Comparison of ENCODE assay signal across 4 worm cellular contexts in the genomic region with DNA sequence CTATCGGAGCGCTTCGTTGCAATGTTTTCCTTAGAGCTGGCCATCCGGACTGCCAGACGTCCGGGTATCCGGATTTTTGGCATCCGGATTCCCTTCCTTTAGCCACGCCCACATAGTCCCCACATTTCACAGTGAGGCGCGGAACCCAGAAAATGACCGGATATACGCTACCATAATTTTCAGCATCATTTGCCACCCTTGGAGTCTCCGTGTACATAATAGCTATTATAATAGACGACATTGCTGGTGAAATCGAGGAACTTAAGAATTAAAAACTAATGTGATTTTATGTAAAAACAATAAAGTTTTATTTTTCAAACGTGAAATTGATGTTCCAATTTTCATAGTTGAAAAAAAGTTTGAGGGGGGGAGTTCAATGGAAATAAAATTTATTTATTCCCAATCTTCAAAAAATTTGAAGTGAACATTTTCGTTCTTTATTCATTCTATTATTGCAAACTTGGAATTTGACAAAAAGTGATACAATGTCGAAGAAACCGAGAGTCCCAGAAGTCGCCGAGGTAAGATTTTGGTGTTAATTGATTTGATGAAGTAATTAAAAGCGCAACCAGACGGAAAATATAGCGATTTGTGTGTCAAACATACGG.
TF ChIP-seq lines count a peak whose summit lies in the region.

No protein-coding gene starts in this region.

TF ChIP-seq in whole organism, L1 larva, 84 proteins besides CTCF, POLR2A, EP300 and RAD21:
- TF ChIP-seq snpc-4 (tag; optimal IDR thresholded peaks at IDR 0.05; lab: Kevin White, UChicago) (peak; percentile 46), xbp-1 (tag; optimal IDR thresholded peaks at IDR 0.05; lab: Kevin White, UChicago) (no peak), hlh-17 (GFP tag; optimal IDR thresholded peaks at IDR 0.05; lab: Kevin White, UChicago; ENCODE audit: borderline replicate concordance) (no peak), egl-27 (tag; optimal IDR thresholded peaks at IDR 0.05; lab: Kevin White, UChicago) (no peak)

TF ChIP-seq in whole organism, L2 larva, 48 proteins besides CTCF, POLR2A, EP300 and RAD21:
- TF ChIP-seq snpc-4 (tag; optimal IDR thresholded peaks at IDR 0.05; lab: Kevin White, UChicago) (peak; percentile 8), nhr-237 (tag; optimal IDR thresholded peaks at IDR 0.05; lab: Kevin White, UChicago) (no peak)

TF ChIP-seq in whole organism, L4 larva, 104 proteins besides CTCF, POLR2A, EP300 and RAD21:
- TF ChIP-seq ZK546.5 (tag; optimal IDR thresholded peaks at IDR 0.05; lab: Kevin White, UChicago), result no peak
- TF ChIP-seq gei-8 (GFP tag; optimal IDR thresholded peaks at IDR 0.05; lab: Kevin White, UChicago), result no peak
- TF ChIP-seq F49E8.2 (tag; optimal IDR thresholded peaks at IDR 0.05; lab: Kevin White, UChicago; ENCODE audit: borderline replicate concordance), result peak; percentile 79
- TF ChIP-seq snpc-4 (tag; optimal IDR thresholded peaks at IDR 0.05; lab: Kevin White, UChicago), result peak; percentile 13
- peak; percentile 4 for TF ChIP-seq unc-130 (GFP tag; optimal IDR thresholded peaks at IDR 0.05; lab: Kevin White, UChicago)
- 0 out of 2 replicates have a peak, but pooled peaks have one; percentile 33 for TF ChIP-seq mdt-29 (GFP tag; IDR thresholded peaks at IDR 0.05; lab: Robert Waterston, UW)
- TF ChIP-seq attf-4 (tag; optimal IDR thresholded peaks at IDR 0.05; lab: Kevin White, UChicago), result no peak

TF ChIP-seq in whole organism, young adult, 124 proteins besides CTCF, POLR2A, EP300 and RAD21 (continues in another document):
- TF ChIP-seq egl-18 (GFP tag; IDR thresholded peaks at IDR 0.05; lab: Robert Waterston, UW), result no peak
- no peak for TF ChIP-seq ccch-3 (GFP tag; optimal IDR thresholded peaks at IDR 0.05; lab: Kevin White, UChicago)
- no peak; the same call in 1 of the 2 replicates for TF ChIP-seq dox-1 (GFP tag; IDR thresholded peaks at IDR 0.05; lab: Robert Waterston, UW)
- no peak for TF ChIP-seq F52B5.7 (tag; optimal IDR thresholded peaks at IDR 0.05; lab: Kevin White, UChicago)
- TF ChIP-seq ztf-18 (tag; optimal IDR thresholded peaks at IDR 0.05; lab: Kevin White, UChicago), result peak; percentile 67
- peak; percentile 69 for TF ChIP-seq snpc-3.4 (tag; optimal IDR thresholded peaks at IDR 0.05; lab: Kevin White, UChicago)
- TF ChIP-seq tbp1 (GFP tag; optimal IDR thresholded peaks at IDR 0.05; lab: Kevin White, UChicago), result peak; percentile 73
- no peak for TF ChIP-seq F55B11.4 (tag; optimal IDR thresholded peaks at IDR 0.05; lab: Kevin White, UChicago; ENCODE audit: borderline replicate concordance, insufficient read depth)
- TF ChIP-seq cebp-1 (GFP tag; IDR thresholded peaks at IDR 0.05; lab: Robert Waterston, UW), result no peak
- TF ChIP-seq cebp-1 (tag; optimal IDR thresholded peaks at IDR 0.05; lab: Kevin White, UChicago), result no peak
- TF ChIP-seq unc-130 (GFP tag; optimal IDR thresholded peaks at IDR 0.05; lab: Kevin White, UChicago), result no peak
- TF ChIP-seq ceh-79 (tag; optimal IDR thresholded peaks at IDR 0.05; lab: Kevin White, UChicago), result no peak
- TF ChIP-seq F10E7.11 (tag; optimal IDR thresholded peaks at IDR 0.05; lab: Kevin White, UChicago), result no peak
- TF ChIP-seq hlh-26 (GFP tag; conservative IDR thresholded peaks at IDR 0.05; lab: Robert Waterston, UW), result no peak
- no peak for TF ChIP-seq dpl-1 (GFP tag; optimal IDR thresholded peaks at IDR 0.05; lab: Kevin White, UChicago)
- peak; percentile 63 for TF ChIP-seq B0336.3 (GFP tag; IDR thresholded peaks at IDR 0.05; lab: Robert Waterston, UW)
- no peak for TF ChIP-seq fkh-3 (tag; optimal IDR thresholded peaks at IDR 0.05; lab: Kevin White, UChicago)
- no peak for TF ChIP-seq ztf-28 (GFP tag; IDR thresholded peaks at IDR 0.05; lab: Robert Waterston, UW)
- TF ChIP-seq hrde-1 (tag; optimal IDR thresholded peaks at IDR 0.05; lab: Kevin White, UChicago; ENCODE audit: borderline replicate concordance), result peak; percentile 85
- TF ChIP-seq hsf-1 (GFP tag; IDR thresholded peaks at IDR 0.05; lab: Robert Waterston, UW), result no peak
- TF ChIP-seq unc-62 (GFP tag; optimal IDR thresholded peaks at IDR 0.05; lab: Kevin White, UChicago), result no peak
- no peak for TF ChIP-seq nhr-80 (tag; optimal IDR thresholded peaks at IDR 0.05; lab: Kevin White, UChicago)
- TF ChIP-seq ceh-40 (GFP tag; IDR thresholded peaks at IDR 0.05; lab: Robert Waterston, UW), result no peak
- no peak for TF ChIP-seq F37B4.10 (GFP tag; IDR thresholded peaks at IDR 0.05; lab: Robert Waterston, UW)
- TF ChIP-seq tlf-1 (GFP tag; optimal IDR thresholded peaks at IDR 0.05; lab: Kevin White, UChicago), result peak; percentile 34
- TF ChIP-seq K11D2.4 (GFP tag; IDR thresholded peaks at IDR 0.05; lab: Robert Waterston, UW), result no peak
- TF ChIP-seq let-607 (tag; optimal IDR thresholded peaks at IDR 0.05; lab: Kevin White, UChicago), result no peak
- no peak for TF ChIP-seq sptf-2 (GFP tag; optimal IDR thresholded peaks at IDR 0.05; lab: Kevin White, UChicago)
- TF ChIP-seq ets-4 (GFP tag; optimal IDR thresholded peaks at IDR 0.05; lab: Kevin White, UChicago), result no peak
- no peak for TF ChIP-seq ceh-100 (GFP tag; IDR thresholded peaks at IDR 0.05; lab: Robert Waterston, UW)
- TF ChIP-seq ZK185.1 (tag; optimal IDR thresholded peaks at IDR 0.05; lab: Kevin White, UChicago; ENCODE audit: poor library complexity, severe bottlenecking), result no peak
- TF ChIP-seq F57C9.4 (tag; optimal IDR thresholded peaks at IDR 0.05; lab: Kevin White, UChicago), result no peak
- no peak for TF ChIP-seq Y56A3A.18 (GFP tag; IDR thresholded peaks at IDR 0.05; lab: Robert Waterston, UW)
- no peak for TF ChIP-seq somi-1 (GFP tag; optimal IDR thresholded peaks at IDR 0.05; lab: Kevin White, UChicago)
- TF ChIP-seq B0035.1 (tag; optimal IDR thresholded peaks at IDR 0.05; lab: Kevin White, UChicago), result no peak
- TF ChIP-seq repo-1 (tag; optimal IDR thresholded peaks at IDR 0.05; lab: Kevin White, UChicago), result peak; percentile 21
- TF ChIP-seq atf-7 (tag; optimal IDR thresholded peaks at IDR 0.05; lab: Kevin White, UChicago), result no peak
- no peak for TF ChIP-seq aptf-3 (GFP tag; IDR thresholded peaks at IDR 0.05; lab: Robert Waterston, UW)
- no peak for TF ChIP-seq C17E4.6 (GFP tag; IDR thresholded peaks at IDR 0.05; lab: Robert Waterston, UW)
- 0 out of 2 replicates have a peak, but pooled peaks have one; percentile 36 for TF ChIP-seq nfya-2 (GFP tag; IDR thresholded peaks at IDR 0.05; lab: Robert Waterston, UW)
- peak; percentile 4 for TF ChIP-seq B0261.1 (tag; optimal IDR thresholded peaks at IDR 0.05; lab: Kevin White, UChicago)
- TF ChIP-seq aptf-2 (GFP tag; conservative IDR thresholded peaks at IDR 0.05; lab: Robert Waterston, UW), result no peak
- peak; percentile 97 for TF ChIP-seq snpc-1.1 (tag; optimal IDR thresholded peaks at IDR 0.05; lab: Kevin White, UChicago; ENCODE audit: insufficient read depth)
- no peak for TF ChIP-seq Y67H2A.10 (GFP tag; conservative IDR thresholded peaks at IDR 0.05; lab: Robert Waterston, UW)
- no peak for TF ChIP-seq dpff-1 (tag; optimal IDR thresholded peaks at IDR 0.05; lab: Kevin White, UChicago)
- no peak for TF ChIP-seq zim-3 (tag; optimal IDR thresholded peaks at IDR 0.05; lab: Kevin White, UChicago)
- TF ChIP-seq lin-40 (tag; optimal IDR thresholded peaks at IDR 0.05; lab: Kevin White, UChicago), result no peak
- TF ChIP-seq egrh-3 (GFP tag; IDR thresholded peaks at IDR 0.05; lab: Robert Waterston, UW), result no peak
- no peak for TF ChIP-seq Y95B8A.8 (GFP tag; IDR thresholded peaks at IDR 0.05; lab: Robert Waterston, UW)
- TF ChIP-seq madf-10 (tag; optimal IDR thresholded peaks at IDR 0.05; lab: Kevin White, UChicago), result no peak
- no peak for TF ChIP-seq Y53F4B.3 (GFP tag; IDR thresholded peaks at IDR 0.05; lab: Robert Waterston, UW)
- TF ChIP-seq lin-54 (GFP tag; optimal IDR thresholded peaks at IDR 0.05; lab: Kevin White, UChicago), result peak; percentile 12
- peak; percentile 73 for TF ChIP-seq him-1 (tag; optimal IDR thresholded peaks at IDR 0.05; lab: Kevin White, UChicago)
- no peak for TF ChIP-seq lin-35 (GFP tag; optimal IDR thresholded peaks at IDR 0.05; lab: Kevin White, UChicago)
- TF ChIP-seq madf-6 (GFP tag; IDR thresholded peaks at IDR 0.05; lab: Robert Waterston, UW), result peak; percentile 68
- TF ChIP-seq attf-6 (GFP tag; IDR thresholded peaks at IDR 0.05; lab: Robert Waterston, UW), result peak; percentile 85; the same call in 1 of the 2 replicates
- no peak for TF ChIP-seq rpc-1 (optimal IDR thresholded peaks at IDR 0.05; lab: Kevin White, UChicago)
- peak; percentile 7 for TF ChIP-seq rpc-1 (tag; optimal IDR thresholded peaks at IDR 0.05; lab: Kevin White, UChicago)
- 0 out of 2 replicates have a peak, but pooled peaks have one; percentile 9 for TF ChIP-seq lir-1 (GFP tag; conservative IDR thresholded peaks at IDR 0.05; lab: Robert Waterston, UW)
- TF ChIP-seq chd-7 (tag; optimal IDR thresholded peaks at IDR 0.05; lab: Kevin White, UChicago), result peak; percentile 32
- TF ChIP-seq lsl-1 (GFP tag; optimal IDR thresholded peaks at IDR 0.05; lab: Kevin White, UChicago), result peak; percentile 62
- no peak for TF ChIP-seq F39B2.1 (GFP tag; IDR thresholded peaks at IDR 0.05; lab: Robert Waterston, UW)
- 0 out of 2 replicates have a peak, but pooled peaks have one; percentile 40 for TF ChIP-seq rcor-1 (GFP tag; IDR thresholded peaks at IDR 0.05; lab: Robert Waterston, UW)
- TF ChIP-seq F57A8.1 (GFP tag; optimal IDR thresholded peaks at IDR 0.05; lab: Kevin White, UChicago), result no peak
- no peak for TF ChIP-seq mcd-1 (GFP tag; IDR thresholded peaks at IDR 0.05; lab: Robert Waterston, UW)
- TF ChIP-seq nhr-120 (GFP tag; IDR thresholded peaks at IDR 0.05; lab: Robert Waterston, UW), result no peak
- TF ChIP-seq pha-4 (tag; optimal IDR thresholded peaks at IDR 0.05; lab: Kevin White, UChicago), result no peak
- TF ChIP-seq F22D6.2 (tag; optimal IDR thresholded peaks at IDR 0.05; lab: Kevin White, UChicago), result no peak
- no peak for TF ChIP-seq nhr-27 (tag; optimal IDR thresholded peaks at IDR 0.05; lab: Kevin White, UChicago)
- no peak for TF ChIP-seq ztf-25 (GFP tag; IDR thresholded peaks at IDR 0.05; lab: Robert Waterston, UW)
- peak; percentile 86 for TF ChIP-seq hmg-1.2 (GFP tag; IDR thresholded peaks at IDR 0.05; lab: Robert Waterston, UW)
- no peak for TF ChIP-seq cebp-2 (GFP tag; IDR thresholded peaks at IDR 0.05; lab: Robert Waterston, UW)
- no peak for TF ChIP-seq akir-1 (GFP tag; optimal IDR thresholded peaks at IDR 0.05; lab: Kevin White, UChicago)
